Fruit fly (Drosophila melanogaster): ENCODE results near the gene CG15317.

CG15317 gene

dm6 chrX:9585359-9586002 lies 29.1 kb upstream of the CG15317 start, which contains the start of gene Hex-A (continued):
- no peak for TF ChIP-seq pan (optimal IDR thresholded peaks at IDR 0.05)
- TF ChIP-seq pan (GFP tag; optimal IDR thresholded peaks at IDR 0.05 in 1 of 2, IDR thresholded peaks at IDR 0.05 in 1 of 2), result peak in 1 of 2 experiments; percentile 92
- TF ChIP-seq Mad (GFP tag; optimal IDR thresholded peaks at IDR 0.05), result peak; percentile 92
- TF ChIP-seq CG15073 (GFP tag; optimal IDR thresholded peaks at IDR 0.05), result peak; percentile 50
- TF ChIP-seq CG16863 (GFP tag; optimal IDR thresholded peaks at IDR 0.05), result peak; percentile 86
- TF ChIP-seq MBD-R2 (GFP tag; IDR thresholded peaks at IDR 0.05), result peak; percentile 78
- peak; percentile 80; the same call in 2 of the 3 replicates for TF ChIP-seq CG3726 (GFP tag; IDR thresholded peaks at IDR 0.05)
- TF ChIP-seq CG14667 (GFP tag; IDR thresholded peaks at IDR 0.05), result peak; percentile 75
- TF ChIP-seq CG8924 (tag; optimal IDR thresholded peaks at IDR 0.05), result peak; percentile 99
- peak; percentile 96 for TF ChIP-seq CG6683 (GFP tag; optimal IDR thresholded peaks at IDR 0.05)
- TF ChIP-seq CG17328 (GFP tag; IDR thresholded peaks at IDR 0.05), result peak; percentile 88
- no peak for TF ChIP-seq D (optimal IDR thresholded peaks at IDR 0.05)
- TF ChIP-seq D (GFP tag; optimal IDR thresholded peaks at IDR 0.05), result peak; percentile 95
- TF ChIP-seq CG17359 (tag; optimal IDR thresholded peaks at IDR 0.05), result peak; percentile 96
- no peak for TF ChIP-seq CG6791 (GFP tag; IDR thresholded peaks at IDR 0.05; ENCODE audit: partially characterized antibody)
- TF ChIP-seq tgo (GFP tag; IDR thresholded peaks at IDR 0.05), result peak; percentile 91
- peak; percentile 89 for TF ChIP-seq pb (GFP tag; optimal IDR thresholded peaks at IDR 0.05)
- TF ChIP-seq CoRest (tag; optimal IDR thresholded peaks at IDR 0.05), result peak; percentile 99
- peak; percentile 97 for TF ChIP-seq Dek (tag; optimal IDR thresholded peaks at IDR 0.05)
- peak; percentile 65 for TF ChIP-seq bowl (GFP tag; IDR thresholded peaks at IDR 0.05)
- TF ChIP-seq Oaz (GFP tag; IDR thresholded peaks at IDR 0.05), result peak; percentile 89
- peak; percentile 94 for TF ChIP-seq oc (tag; optimal IDR thresholded peaks at IDR 0.05)
- peak; percentile 95 for TF ChIP-seq disco-r (GFP tag; optimal IDR thresholded peaks at IDR 0.05)
- peak; percentile 98 for TF ChIP-seq BtbVII (GFP tag; optimal IDR thresholded peaks at IDR 0.05)
- TF ChIP-seq CG34224 (GFP tag; IDR thresholded peaks at IDR 0.05; ENCODE audit: partially characterized antibody), result peak; percentile 60
- TF ChIP-seq az2 (GFP tag; optimal IDR thresholded peaks at IDR 0.05), result peak; percentile 91
- TF ChIP-seq lmd (GFP tag; IDR thresholded peaks at IDR 0.05), result peak; percentile 92
- peak; percentile 87 to 96 for TF ChIP-seq dpn (GFP tag; optimal IDR thresholded peaks at IDR 0.05)
- TF ChIP-seq CG13287 (GFP tag; IDR thresholded peaks at IDR 0.05; ENCODE audit: partially characterized antibody), result peak; percentile 55
- peak; percentile 96 for TF ChIP-seq CG12104 (GFP tag; optimal IDR thresholded peaks at IDR 0.05)
- TF ChIP-seq ro (GFP tag; IDR thresholded peaks at IDR 0.05), result peak; percentile 59
- TF ChIP-seq CG6765 (GFP tag; optimal IDR thresholded peaks at IDR 0.05), result peak; percentile 98
- peak; percentile 24; the same call in 1 of the 2 replicates for TF ChIP-seq Gsc (GFP tag; IDR thresholded peaks at IDR 0.05)
- peak; percentile 77 for TF ChIP-seq CG17802 (tag; optimal IDR thresholded peaks at IDR 0.05)
- peak; percentile 96 for TF ChIP-seq CG17361 (GFP tag; IDR thresholded peaks at IDR 0.05)
- TF ChIP-seq CG13424 (tag; optimal IDR thresholded peaks at IDR 0.05), result peak; percentile 99
- TF ChIP-seq GATAe (GFP tag; conservative IDR thresholded peaks at IDR 0.05), result peak; percentile 70
- peak; percentile 92 for TF ChIP-seq mam (GFP tag; optimal IDR thresholded peaks at IDR 0.05)
- TF ChIP-seq CG2889 (GFP tag; IDR thresholded peaks at IDR 0.05), result peak; percentile 87
- peak; percentile 62 for TF ChIP-seq CTCF (GFP tag; optimal IDR thresholded peaks at IDR 0.05)
- peak; percentile 94 for TF ChIP-seq Rfx (GFP tag; IDR thresholded peaks at IDR 0.05)
- TF ChIP-seq Ets65A (GFP tag), result peak; percentile 98
- peak; percentile 91 to 92 for TF ChIP-seq chif (GFP tag; optimal IDR thresholded peaks at IDR 0.05)
- peak; percentile 91 for TF ChIP-seq sob (GFP tag; IDR thresholded peaks at IDR 0.05)
- no peak for TF ChIP-seq gfzf (GFP tag; optimal IDR thresholded peaks at IDR 0.05)
- TF ChIP-seq BEAF-32 (GFP tag; optimal IDR thresholded peaks at IDR 0.05), result peak; percentile 27
- peak; percentile 99 for TF ChIP-seq Adf1 (GFP tag; IDR thresholded peaks at IDR 0.05)
- no peak for TF ChIP-seq h (optimal IDR thresholded peaks at IDR 0.05)
- TF ChIP-seq CG17568 (GFP tag; optimal IDR thresholded peaks at IDR 0.05), result peak; percentile 94
- peak; percentile 91 to 94 for TF ChIP-seq Pdp1 (GFP tag; optimal IDR thresholded peaks at IDR 0.05)
- peak; percentile 85 for TF ChIP-seq gcm2 (GFP tag; optimal IDR thresholded peaks at IDR 0.05)

Data from whole organism, embryonic.